Worm (Caenorhabditis elegans) whole organism, early embryonic: ENCODE measurements around the gene F56C9.8.

Source experiments
- B0310.2 ChIP-seq: sonication (generic microtip); optimal IDR thresholded peaks from 2 replicates; lab custom pipeline; 2016; ENCODE audit warnings: mild to moderate bottlenecking, missing genetic modification characterization, missing compliant biosample characterization
- F13C5.2 ChIP-seq: sonication (generic microtip); optimal IDR thresholded peaks from 2 replicates; lab custom pipeline; 2017; ENCODE audit warnings: mild to moderate bottlenecking, missing genetic modification characterization, inconsistent platforms, missing compliant biosample characterization
- aly-1 ChIP-seq: sonication (generic microtip); optimal IDR thresholded peaks from 2 replicates; lab custom pipeline; 2016; ENCODE audit warnings: missing genetic modification characterization, missing compliant biosample characterization
- ama-1 ChIP-seq: fragments of 150-350 bp; optimal IDR thresholded peaks from 2 replicates; lab custom pipeline; 2014
- ceh-13 ChIP-seq: fragments of 200-800 bp; sonication (Bioruptor generic); optimal IDR thresholded peaks from 2 replicates; lab custom pipeline; 2018; ENCODE audit warnings: mild to moderate bottlenecking, missing genetic modification characterization, missing compliant biosample characterization
- ceh-36 ChIP-seq: sonication (generic microtip); optimal IDR thresholded peaks from 2 replicates; lab custom pipeline; 2016; ENCODE audit warnings: missing genetic modification characterization, inconsistent platforms, missing compliant biosample characterization
- ets-7 ChIP-seq: sonication (generic microtip); optimal IDR thresholded peaks from 2 replicates; lab custom pipeline; 2016; ENCODE audit warnings: missing genotype, missing genetic modification characterization, missing compliant biosample characterization
- flt-1 ChIP-seq: fragments of 200-800 bp; sonication (Bioruptor generic); IDR thresholded peaks from 2 replicates; pipeline ENCODE4 v1.3.6; 2022; ENCODE audit warnings: missing genetic modification characterization, missing compliant biosample characterization
- hmbx-1 ChIP-seq: sonication (generic microtip); optimal IDR thresholded peaks from 2 replicates; lab custom pipeline; 2016; ENCODE audit warnings: mild to moderate bottlenecking, missing genetic modification characterization, missing compliant biosample characterization
- hmg-4 ChIP-seq: fragments of 200-800 bp; sonication (Bioruptor generic); optimal IDR thresholded peaks from 2 replicates; lab custom pipeline; 2018; ENCODE audit warnings: mild to moderate bottlenecking, missing genetic modification characterization, missing compliant biosample characterization
- hnd-1 ChIP-seq: sonication (generic microtip); optimal IDR thresholded peaks from 2 replicates; lab custom pipeline; 2016; ENCODE audit warnings: missing genetic modification characterization, missing compliant biosample characterization
- pes-1 ChIP-seq: fragments of 200-800 bp; sonication (Bioruptor generic); IDR thresholded peaks from 2 replicates; pipeline ENCODE4 v1.3.6; 2022; ENCODE audit warnings: missing genetic modification reagents, missing genetic modification characterization, missing compliant biosample characterization
- scrt-1 ChIP-seq: fragments of 200-800 bp; sonication (Bioruptor generic); IDR thresholded peaks from 2 replicates; pipeline ENCODE4 v1.3.6; 2022; ENCODE audit warnings: missing genetic modification characterization, missing compliant biosample characterization
- sea-1 ChIP-seq: fragments of 200-800 bp; sonication (Bioruptor generic); conservative IDR thresholded peaks from 2 replicates; pipeline ENCODE4 v1.3.6; 2022; ENCODE audit warnings: missing genetic modification characterization, missing compliant biosample characterization
- tbx-11 ChIP-seq: fragments of 200-800 bp; sonication (Bioruptor generic); IDR thresholded peaks from 2 replicates; pipeline ENCODE4 v1.3.6; 2022; ENCODE audit warnings: missing genetic modification characterization, missing compliant biosample characterization
- tbx-37 ChIP-seq: fragments of 200-800 bp; sonication (Bioruptor generic); conservative IDR thresholded peaks from 2 replicates; pipeline ENCODE4 v1.3.6; 2022; ENCODE audit warnings: missing genetic modification reagents, missing genetic modification characterization, missing compliant biosample characterization
- tra-4 ChIP-seq: sonication (generic microtip); optimal IDR thresholded peaks from 2 replicates; lab custom pipeline; 2017; ENCODE audit warnings: missing genetic modification characterization, missing compliant biosample characterization

Gene F56C9.8

ce11 chrIII:7319390-7319789, at the start of gene F56C9.8:
F56C9.8 (minus strand) TSS chrIII:7319509.
- TF ChIP-seq sea-1 (GFP tag; lab: Robert Waterston, UW) (no peak), ceh-13 (GFP tag; lab: Kevin White, UChicago) (no peak), hmbx-1 (tag; lab: Kevin White, UChicago) (no peak), B0310.2 (tag; lab: Kevin White, UChicago) (no peak), F13C5.2 (tag; lab: Kevin White, UChicago) (no peak)

ce11 chrIII:7367012-7367760, 47.9 kb upstream of the F56C9.8 start, which contains the start of the genes T20B12.5 and T20B12.4:
T20B12.5 (minus strand) TSS chrIII:7367112.
T20B12.4 (plus strand) TSS chrIII:7367710.
- TF ChIP-seq hnd-1 (tag; lab: Kevin White, UChicago) (no peak), ceh-36 (tag; lab: Kevin White, UChicago) (no peak), hmbx-1 (tag; lab: Kevin White, UChicago) (no peak), hmg-4 (GFP tag; lab: Kevin White, UChicago) (no peak), tbx-11 (no peak), tbx-37 (GFP tag; lab: Robert Waterston, UW) (no peak), aly-1 (tag; lab: Kevin White, UChicago) (no peak), flt-1 (GFP tag; lab: Robert Waterston, UW) (no peak), pes-1 (GFP tag; lab: Robert Waterston, UW) (no peak), F13C5.2 (tag; lab: Kevin White, UChicago) (no peak), ets-7 (tag; lab: Kevin White, UChicago) (no peak), tra-4 (tag; lab: Kevin White, UChicago) (no peak), sea-1 (GFP tag; lab: Robert Waterston, UW) (no peak), scrt-1 (GFP tag; lab: Robert Waterston, UW) (no peak), B0310.2 (tag; lab: Kevin White, UChicago) (no peak)

ce11 chrIII:7365602-7366001, 46.3 kb upstream of the F56C9.8 start, which contains the start of gene F08F8.11:
F08F8.11 (plus strand) TSS chrIII:7365902.
- no peak for TF ChIP-seq hmg-4 (GFP tag; lab: Kevin White, UChicago)
- no peak for TF ChIP-seq hnd-1 (tag; lab: Kevin White, UChicago)
- no peak for TF ChIP-seq tra-4 (tag; lab: Kevin White, UChicago)
- no peak for TF ChIP-seq F13C5.2 (tag; lab: Kevin White, UChicago)
- no peak for TF ChIP-seq aly-1 (tag; lab: Kevin White, UChicago)
- no peak for TF ChIP-seq B0310.2 (tag; lab: Kevin White, UChicago)
- TF ChIP-seq ama-1 (lab: Kevin White, UChicago): no peak
- no peak for TF ChIP-seq tbx-37 (GFP tag; lab: Robert Waterston, UW)
- TF ChIP-seq ceh-13 (GFP tag; lab: Kevin White, UChicago): no peak
- TF ChIP-seq tbx-11: no peak
- no peak for TF ChIP-seq ets-7 (tag; lab: Kevin White, UChicago)
- no peak for TF ChIP-seq pes-1 (GFP tag; lab: Robert Waterston, UW)
- no peak for TF ChIP-seq scrt-1 (GFP tag; lab: Robert Waterston, UW)
- TF ChIP-seq hmbx-1 (tag; lab: Kevin White, UChicago): no peak
- TF ChIP-seq ceh-36 (tag; lab: Kevin White, UChicago): no peak
- TF ChIP-seq flt-1 (GFP tag; lab: Robert Waterston, UW): no peak
- no peak for TF ChIP-seq sea-1 (GFP tag; lab: Robert Waterston, UW)

ce11 chrIII:7359037-7359548, 39.8 kb upstream of the F56C9.8 start, which contains the start of the genes eco-1 and hmgr-1:
eco-1 (minus strand) TSS chrIII:7359095.
hmgr-1 (plus strand) TSS chrIII:7359498.
- TF ChIP-seq scrt-1 (GFP tag; lab: Robert Waterston, UW) (no peak), hnd-1 (tag; lab: Kevin White, UChicago) (no peak), B0310.2 (tag; lab: Kevin White, UChicago) (no peak), ama-1 (lab: Kevin White, UChicago) (no peak), pes-1 (GFP tag; lab: Robert Waterston, UW) (no peak), tbx-37 (GFP tag; lab: Robert Waterston, UW) (no peak), hmg-4 (GFP tag; lab: Kevin White, UChicago) (no peak)

- no peak for TF ChIP-seq aly-1 (tag; lab: Kevin White, UChicago)
- no peak for TF ChIP-seq pes-1 (GFP tag; lab: Robert Waterston, UW)
- no peak for TF ChIP-seq ets-7 (tag; lab: Kevin White, UChicago)
- no peak for TF ChIP-seq ama-1 (lab: Kevin White, UChicago)
- no peak for TF ChIP-seq ceh-36 (tag; lab: Kevin White, UChicago)
- TF ChIP-seq tbx-11: no peak
- TF ChIP-seq hmg-4 (GFP tag; lab: Kevin White, UChicago): no peak
- no peak for TF ChIP-seq ceh-13 (GFP tag; lab: Kevin White, UChicago)
- TF ChIP-seq hnd-1 (tag; lab: Kevin White, UChicago): no peak
- TF ChIP-seq hmbx-1 (tag; lab: Kevin White, UChicago): no peak
- TF ChIP-seq tra-4 (tag; lab: Kevin White, UChicago): no peak
Observed at ce11 chrIII:7358627-7359026, 39.3 kb upstream of the F56C9.8 start.

ce11 chrIII:7357356-7357755, 38.0 kb upstream of the F56C9.8 start, which contains the start of gene F08F8.10:
F08F8.10 (minus strand) TSS chrIII:7357393.
- TF ChIP-seq ama-1 (lab: Kevin White, UChicago) (no peak), aly-1 (tag; lab: Kevin White, UChicago) (no peak), ets-7 (tag; lab: Kevin White, UChicago) (no peak), tbx-11 (no peak), B0310.2 (tag; lab: Kevin White, UChicago) (no peak), tra-4 (tag; lab: Kevin White, UChicago) (no peak), hmbx-1 (tag; lab: Kevin White, UChicago) (no peak), tbx-37 (GFP tag; lab: Robert Waterston, UW) (no peak), pes-1 (GFP tag; lab: Robert Waterston, UW) (no peak), sea-1 (GFP tag; lab: Robert Waterston, UW) (no peak), hnd-1 (tag; lab: Kevin White, UChicago) (no peak)
